Worm (Caenorhabditis elegans): Measurements from ENCODE around the gene T01B4.3.

T01B4.3 gene

DNA sequence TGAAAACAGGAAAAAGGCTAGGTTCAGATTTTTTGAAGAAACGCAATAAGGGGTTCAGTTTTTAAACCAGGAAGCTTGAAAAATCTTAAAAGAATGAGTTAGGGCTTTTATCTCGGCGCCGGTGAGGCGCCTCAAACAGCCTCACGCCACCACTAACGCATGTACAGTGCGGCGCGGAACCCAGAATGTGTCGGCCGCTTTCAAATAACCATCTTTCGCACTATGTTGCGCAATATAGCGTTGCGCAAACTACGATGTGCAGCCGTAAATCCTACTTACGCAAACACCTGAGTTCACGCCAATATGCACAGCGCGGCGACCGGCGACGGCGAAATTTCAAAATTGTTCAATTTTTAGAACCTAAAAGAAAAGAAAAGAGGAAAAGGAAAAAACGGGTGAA lies 27.9 kb downstream of the T01B4.3 start:
- TF ChIP-seq nhr-11 (tag; optimal IDR thresholded peaks at IDR 0.05): no peak
- no peak for TF ChIP-seq elt-1 (tag; optimal IDR thresholded peaks at IDR 0.05)
- peak; percentile 81 for TF ChIP-seq snpc-4 (tag; optimal IDR thresholded peaks at IDR 0.05)
- TF ChIP-seq lin-15B (tag; optimal IDR thresholded peaks at IDR 0.05): no peak
- TF ChIP-seq nhr-43 (tag; optimal IDR thresholded peaks at IDR 0.05; ENCODE audit: poor library complexity, severe bottlenecking): no peak
- no peak for TF ChIP-seq skn-1 (tag; optimal IDR thresholded peaks at IDR 0.05)

DNA sequence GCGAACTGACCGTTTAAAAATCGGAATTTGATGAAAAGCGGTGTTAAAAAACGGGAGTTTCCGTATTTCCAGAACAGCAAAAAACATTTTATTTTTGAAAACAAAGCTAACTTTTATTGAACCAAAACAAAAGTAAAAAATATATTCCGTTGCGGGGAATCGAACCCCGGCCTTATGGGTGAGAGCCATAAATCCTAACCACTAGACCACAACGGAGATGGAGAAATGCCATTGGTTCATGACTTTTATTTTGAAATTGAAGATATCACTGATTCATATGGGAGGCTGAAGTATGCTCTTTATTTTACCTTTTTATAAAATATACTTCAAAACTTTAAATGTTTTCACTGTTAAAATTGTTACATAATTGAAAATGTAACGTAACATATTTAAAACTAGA lies 32.4 kb downstream of the T01B4.3 start:
- TF ChIP-seq ceh-28 (tag; optimal IDR thresholded peaks at IDR 0.05) (no peak), jun-1 (tag; optimal IDR thresholded peaks at IDR 0.05) (no peak), elt-3 (tag; optimal IDR thresholded peaks at IDR 0.05) (no peak), unc-62 (GFP tag; optimal IDR thresholded peaks at IDR 0.05) (no peak), snpc-4 (tag; optimal IDR thresholded peaks at IDR 0.05) (no peak), nhr-25 (tag; optimal IDR thresholded peaks at IDR 0.05) (no peak), sea-2 (GFP tag; optimal IDR thresholded peaks at IDR 0.05) (no peak), lsy-12 (tag; optimal IDR thresholded peaks at IDR 0.05) (no peak), ztf-4 (tag; optimal IDR thresholded peaks at IDR 0.05) (no peak), unc-39 (tag; optimal IDR thresholded peaks at IDR 0.05) (no peak), ceh-9 (tag; optimal IDR thresholded peaks at IDR 0.05) (no peak), eor-1 (tag; optimal IDR thresholded peaks at IDR 0.05) (no peak), nhr-237 (tag; optimal IDR thresholded peaks at IDR 0.05) (no peak)

DNA sequence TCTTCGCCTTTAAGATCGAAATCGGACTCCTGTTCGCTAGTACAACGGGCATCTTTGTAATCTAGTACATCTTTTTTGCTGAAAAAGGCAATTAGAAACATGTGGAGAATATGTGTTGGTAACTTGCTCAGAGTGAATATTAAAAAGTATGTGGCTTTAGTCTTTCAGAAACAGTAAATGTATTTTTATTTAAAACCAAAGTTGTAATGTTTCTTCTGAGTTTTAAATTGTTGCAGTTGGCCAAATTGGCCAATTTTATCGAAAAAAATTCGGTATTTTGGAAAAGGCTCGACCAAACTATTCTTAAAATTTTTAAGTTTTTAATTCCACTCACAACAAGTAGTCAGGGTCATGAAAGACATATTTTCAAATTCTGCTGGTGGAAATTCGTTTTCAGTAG lies 34.4 kb downstream of the T01B4.3 start, which contains the start of gene F52E10.2:
Gene F52E10.2, minus strand, starts transcription at position 101 of the 400 bp plus-strand sequence.
- no peak for TF ChIP-seq lin-39 (tag; optimal IDR thresholded peaks at IDR 0.05)
- no peak for TF ChIP-seq elt-1 (tag; optimal IDR thresholded peaks at IDR 0.05)
- no peak for TF ChIP-seq jun-1 (tag; optimal IDR thresholded peaks at IDR 0.05)
- TF ChIP-seq nhr-67 (tag; optimal IDR thresholded peaks at IDR 0.05): no peak
- TF ChIP-seq egl-27 (tag; optimal IDR thresholded peaks at IDR 0.05): no peak
- TF ChIP-seq ama-1 (optimal IDR thresholded peaks at IDR 0.05): no peak
- no peak for TF ChIP-seq sea-2 (GFP tag; optimal IDR thresholded peaks at IDR 0.05)
- TF ChIP-seq elt-2 (tag; optimal IDR thresholded peaks at IDR 0.05): no peak
- TF ChIP-seq nhr-23 (tag; optimal IDR thresholded peaks at IDR 0.05): no peak
- no peak for TF ChIP-seq nhr-28 (tag; optimal IDR thresholded peaks at IDR 0.05)
- no peak for TF ChIP-seq pha-4 (tag; optimal IDR thresholded peaks at IDR 0.05)

DNA sequence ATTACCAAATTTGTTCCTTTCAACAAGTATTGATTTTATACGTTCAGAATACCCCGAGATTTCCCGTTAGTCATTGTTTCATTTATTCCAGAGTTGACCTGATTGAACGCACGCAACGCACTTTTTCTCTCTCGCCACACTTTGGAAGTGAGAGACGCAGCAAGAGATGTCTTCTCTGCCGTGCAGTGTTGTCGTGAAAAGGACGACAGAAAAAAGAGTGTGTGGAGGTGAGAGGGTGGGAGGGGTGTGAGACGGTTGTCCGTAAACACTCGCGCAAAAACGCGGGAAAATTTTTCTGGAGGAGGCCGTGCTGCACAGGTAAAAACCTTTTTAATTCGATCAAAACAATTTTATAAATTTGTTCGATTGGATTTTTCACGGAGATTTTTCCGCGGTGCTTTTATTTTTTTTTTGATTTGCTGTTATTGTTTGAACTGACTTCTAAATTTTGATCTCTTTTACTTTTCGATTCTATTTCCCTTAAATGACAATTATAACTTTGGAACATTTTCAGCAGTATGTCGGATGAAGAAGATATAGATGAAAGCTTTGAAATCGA lies 42.2 kb downstream of the T01B4.3 start, which contains the start of gene sdc-1:
Gene sdc-1, plus strand, starts transcription at position 509 of the 559 bp plus-strand sequence.
- no peak for TF ChIP-seq egl-5 (tag; optimal IDR thresholded peaks at IDR 0.05)
- peak; percentile 51 for TF ChIP-seq ceh-28 (tag; optimal IDR thresholded peaks at IDR 0.05)
- no peak for TF ChIP-seq ZK546.5 (tag; optimal IDR thresholded peaks at IDR 0.05)
- TF ChIP-seq skn-1 (tag; optimal IDR thresholded peaks at IDR 0.05): peak; percentile 22
- TF ChIP-seq nhr-77 (tag; optimal IDR thresholded peaks at IDR 0.05): no peak
- peak; percentile 49 for TF ChIP-seq nhr-23 (tag; optimal IDR thresholded peaks at IDR 0.05)
- TF ChIP-seq elt-2 (tag; optimal IDR thresholded peaks at IDR 0.05): peak; percentile 32
- peak; percentile 28 for TF ChIP-seq hmg-11 (tag; optimal IDR thresholded peaks at IDR 0.05)
- peak; percentile 21 for TF ChIP-seq lin-15B (tag; optimal IDR thresholded peaks at IDR 0.05)
- TF ChIP-seq nfya-1 (tag; optimal IDR thresholded peaks at IDR 0.05; ENCODE audit: insufficient read depth): peak; percentile 63
- TF ChIP-seq pha-4 (tag; optimal IDR thresholded peaks at IDR 0.05): peak; percentile 67

DNA sequence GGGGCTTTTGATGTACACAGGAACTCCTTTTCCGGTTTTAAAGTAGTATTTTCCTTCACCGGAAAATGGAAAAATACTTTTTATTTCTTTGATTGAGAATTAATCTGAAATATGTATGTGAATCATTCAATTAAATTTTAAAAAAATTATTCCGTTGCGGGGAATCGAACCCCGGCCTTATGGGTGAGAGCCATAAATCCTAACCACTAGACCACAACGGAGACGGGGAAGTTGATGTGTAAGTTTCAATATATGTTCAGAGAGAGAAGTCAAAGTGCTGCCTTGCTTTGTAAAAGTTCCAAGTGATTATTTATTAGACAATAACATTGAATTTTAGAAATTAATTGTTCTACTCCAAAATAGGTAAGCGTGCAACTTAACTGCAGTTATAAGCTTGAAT lies 46.4 kb downstream of the T01B4.3 start:
- TF ChIP-seq unc-39 (tag; optimal IDR thresholded peaks at IDR 0.05) (no peak), daf-12 (tag; optimal IDR thresholded peaks at IDR 0.05) (no peak), nhr-12 (tag; optimal IDR thresholded peaks at IDR 0.05) (no peak), nhr-67 (tag; optimal IDR thresholded peaks at IDR 0.05) (no peak), egl-5 (tag; optimal IDR thresholded peaks at IDR 0.05) (no peak), pha-4 (tag; optimal IDR thresholded peaks at IDR 0.05) (no peak), ama-1 (optimal IDR thresholded peaks at IDR 0.05) (no peak), snpc-4 (tag; optimal IDR thresholded peaks at IDR 0.05) (peak; percentile 21), ztf-11 (tag; optimal IDR thresholded peaks at IDR 0.05) (no peak), elt-2 (tag; optimal IDR thresholded peaks at IDR 0.05) (peak; percentile 7), zag-1 (tag; optimal IDR thresholded peaks at IDR 0.05) (no peak), unc-62 (GFP tag; optimal IDR thresholded peaks at IDR 0.05) (no peak), nhr-43 (tag; optimal IDR thresholded peaks at IDR 0.05; ENCODE audit: poor library complexity, severe bottlenecking) (peak; percentile 38), elt-1 (tag; optimal IDR thresholded peaks at IDR 0.05) (no peak), ceh-9 (tag; optimal IDR thresholded peaks at IDR 0.05) (no peak), R02D3.7 (tag; optimal IDR thresholded peaks at IDR 0.05) (no peak), eor-1 (tag; optimal IDR thresholded peaks at IDR 0.05) (no peak), fkh-2 (tag; optimal IDR thresholded peaks at IDR 0.05) (no peak), ceh-16 (tag; optimal IDR thresholded peaks at IDR 0.05) (no peak), mdl-1 (tag; optimal IDR thresholded peaks at IDR 0.05) (no peak), tbx-2 (tag; optimal IDR thresholded peaks at IDR 0.05) (no peak), lin-15B (tag; optimal IDR thresholded peaks at IDR 0.05) (no peak), nhr-25 (tag; optimal IDR thresholded peaks at IDR 0.05) (no peak), sea-2 (GFP tag; optimal IDR thresholded peaks at IDR 0.05) (no peak), ceh-82 (tag; optimal IDR thresholded peaks at IDR 0.05) (no peak), nfya-1 (tag; optimal IDR thresholded peaks at IDR 0.05; ENCODE audit: insufficient read depth) (peak; percentile 19), elt-3 (tag; optimal IDR thresholded peaks at IDR 0.05) (peak in 1 of 3 experiments; percentile 22), skn-1 (tag; optimal IDR thresholded peaks at IDR 0.05) (no peak), nhr-237 (tag; optimal IDR thresholded peaks at IDR 0.05) (no peak), fos-1 (tag; optimal IDR thresholded peaks at IDR 0.05) (no peak)
